Fruit fly (Drosophila melanogaster): ENCODE data around the gene mRpS21.

The mRpS21 gene

DNA sequence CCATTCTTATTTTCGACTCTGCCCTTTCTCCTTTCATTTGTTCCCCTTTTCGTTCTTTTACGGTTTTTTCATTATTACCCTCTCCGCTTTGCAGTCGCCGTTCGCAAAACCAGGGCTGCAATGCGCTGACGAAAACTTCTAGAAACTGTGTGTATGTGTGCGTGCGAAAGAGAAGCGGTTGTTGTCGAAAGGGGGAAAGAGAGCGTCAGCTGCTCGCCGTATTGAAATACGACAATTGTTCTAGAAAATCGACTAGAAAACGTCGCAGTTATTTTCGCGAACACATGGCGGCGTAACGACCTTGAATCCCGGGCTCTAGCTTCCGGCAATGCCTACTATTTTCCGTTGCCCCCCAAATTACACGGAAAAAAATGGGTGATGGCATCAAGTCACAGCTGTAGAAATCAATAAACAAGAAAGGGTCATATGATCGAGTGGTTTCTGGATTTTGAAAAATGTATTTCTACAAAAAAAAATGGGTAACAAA lies 1.1 kb upstream of the mRpS21 start:
- TF ChIP-seq Eip75B (GFP tag; optimal IDR thresholded peaks at IDR 0.05): no peak
- TF ChIP-seq CG15336 (GFP tag; IDR thresholded peaks at IDR 0.05): peak; percentile 63; the same call in 1 of the 2 replicates
- peak; percentile 3 for TF ChIP-seq Sox14 (GFP tag; optimal IDR thresholded peaks at IDR 0.05)
- TF ChIP-seq vri (GFP tag; optimal IDR thresholded peaks at IDR 0.05): no peak
- no peak for TF ChIP-seq cyc (GFP tag; optimal IDR thresholded peaks at IDR 0.05)
- no peak for TF ChIP-seq fd85E (GFP tag; optimal IDR thresholded peaks at IDR 0.05)
- TF ChIP-seq esn (GFP tag; optimal IDR thresholded peaks at IDR 0.05): peak; percentile 1
- TF ChIP-seq CG1621 (tag; optimal IDR thresholded peaks at IDR 0.05): peak; percentile 56

DNA sequence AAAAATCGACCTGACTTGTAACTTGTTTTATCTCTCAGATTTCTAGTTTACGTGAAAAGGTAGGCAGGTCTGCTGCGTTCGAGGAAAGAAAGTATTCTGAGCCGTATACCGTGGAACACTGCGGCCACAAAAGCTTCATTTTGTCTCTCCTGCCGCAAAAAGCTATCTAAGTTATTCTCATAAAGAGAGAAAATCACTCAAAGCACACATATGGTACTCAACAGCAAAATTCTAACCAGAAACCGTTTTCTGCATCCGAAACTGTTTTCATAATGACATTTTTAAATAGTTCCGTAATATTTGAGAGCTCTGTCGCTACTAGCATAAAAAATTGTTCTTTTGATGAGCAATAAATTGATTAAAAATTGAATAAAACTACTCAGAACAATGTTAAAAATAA lies 1.9 kb downstream of the mRpS21 start, which contains the start of the genes CG9813 and CG8870:
Gene CG9813, minus strand, starts transcription at position 101 of the 400 bp plus-strand sequence.
Gene CG8870, plus strand, starts transcription at position 168 of the 400 bp plus-strand sequence.
- TF ChIP-seq CG11294 (GFP tag; IDR thresholded peaks at IDR 0.05) (no peak), dac (GFP tag; optimal IDR thresholded peaks at IDR 0.05) (no peak), spab (GFP tag; optimal IDR thresholded peaks at IDR 0.05) (no peak), Met (GFP tag; optimal IDR thresholded peaks at IDR 0.05) (no peak), topi (GFP tag; optimal IDR thresholded peaks at IDR 0.05) (no peak), CG10631 (GFP tag; optimal IDR thresholded peaks at IDR 0.05) (no peak), Smox (GFP tag; optimal IDR thresholded peaks at IDR 0.05) (no peak), Eip75B (GFP tag; optimal IDR thresholded peaks at IDR 0.05) (no peak), CG4318 (GFP tag; optimal IDR thresholded peaks at IDR 0.05) (no peak), Hr4 (GFP tag; optimal IDR thresholded peaks at IDR 0.05) (no peak), acj6 (GFP tag; optimal IDR thresholded peaks at IDR 0.05) (no peak), CG6276 (GFP tag; optimal IDR thresholded peaks at IDR 0.05) (no peak), CG6792 (GFP tag; optimal IDR thresholded peaks at IDR 0.05) (no peak), CG31627 (GFP tag; optimal IDR thresholded peaks at IDR 0.05) (no peak), CG8632 (GFP tag; optimal IDR thresholded peaks at IDR 0.05) (no peak), Gug (GFP tag; IDR thresholded peaks at IDR 0.05) (no peak), pdm3 (GFP tag; optimal IDR thresholded peaks at IDR 0.05) (no peak), esn (GFP tag; optimal IDR thresholded peaks at IDR 0.05) (no peak), Ets96B (tag; optimal IDR thresholded peaks at IDR 0.05) (no peak), eg (GFP tag; IDR thresholded peaks at IDR 0.05) (no peak)

DNA sequence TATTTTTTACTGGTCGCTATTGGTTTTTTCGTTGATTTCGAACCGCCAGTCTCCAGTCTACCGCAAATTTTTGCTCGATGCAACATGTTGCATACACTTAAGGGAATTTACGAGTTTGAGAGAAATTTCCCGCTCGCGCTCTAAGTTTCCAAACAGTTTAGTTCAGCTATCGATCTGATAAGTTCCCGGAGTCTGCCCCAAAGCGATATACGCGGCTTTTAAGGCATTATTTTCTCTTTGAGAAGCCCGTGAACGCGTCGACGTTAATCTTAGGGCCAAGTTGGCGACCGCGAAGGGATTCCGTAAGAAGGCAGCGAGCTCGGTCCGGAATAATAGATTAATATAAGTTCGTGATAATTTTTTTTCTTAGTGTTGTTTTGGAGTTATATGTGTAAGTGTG lies 6.7 kb downstream of the mRpS21 start:
- TF ChIP-seq CG3032 (tag; optimal IDR thresholded peaks at IDR 0.05): no peak
- TF ChIP-seq net (GFP tag; optimal IDR thresholded peaks at IDR 0.05): no peak
- no peak for TF ChIP-seq Sox102F (GFP tag; optimal IDR thresholded peaks at IDR 0.05)
- no peak for TF ChIP-seq Hr39 (GFP tag; optimal IDR thresholded peaks at IDR 0.05)
- TF ChIP-seq dac (GFP tag; optimal IDR thresholded peaks at IDR 0.05): no peak
- no peak for TF ChIP-seq vri (GFP tag; optimal IDR thresholded peaks at IDR 0.05)
- TF ChIP-seq fkh (GFP tag; optimal IDR thresholded peaks at IDR 0.05): no peak
- TF ChIP-seq pdm3 (GFP tag; optimal IDR thresholded peaks at IDR 0.05): no peak
- no peak for TF ChIP-seq CG11902 (GFP tag; optimal IDR thresholded peaks at IDR 0.05)
- no peak for TF ChIP-seq cyc (GFP tag; optimal IDR thresholded peaks at IDR 0.05)
- no peak for TF ChIP-seq topi (GFP tag; optimal IDR thresholded peaks at IDR 0.05)
- TF ChIP-seq CG32006 (GFP tag; optimal IDR thresholded peaks at IDR 0.05): no peak
- TF ChIP-seq Eip93F (GFP tag; optimal IDR thresholded peaks at IDR 0.05): no peak
- 0 out of 3 replicates have a peak, but pooled peaks have one; percentile 22 for TF ChIP-seq CG6163 (GFP tag; IDR thresholded peaks at IDR 0.05)
- TF ChIP-seq CG15336 (GFP tag; IDR thresholded peaks at IDR 0.05): no peak
- peak; percentile 24 for TF ChIP-seq CG10669 (GFP tag; optimal IDR thresholded peaks at IDR 0.05)
- no peak for TF ChIP-seq Lpt (GFP tag; optimal IDR thresholded peaks at IDR 0.05)
- no peak for TF ChIP-seq OdsH (GFP tag; optimal IDR thresholded peaks at IDR 0.05)
- TF ChIP-seq CG1621 (tag; optimal IDR thresholded peaks at IDR 0.05): no peak
- peak; percentile 24 for TF ChIP-seq Ets96B (tag; optimal IDR thresholded peaks at IDR 0.05)
- TF ChIP-seq acj6 (GFP tag; optimal IDR thresholded peaks at IDR 0.05): no peak
- no peak for TF ChIP-seq achi (GFP tag; optimal IDR thresholded peaks at IDR 0.05)
- TF ChIP-seq Eip75B (GFP tag; optimal IDR thresholded peaks at IDR 0.05): no peak
- TF ChIP-seq CG8632 (GFP tag; optimal IDR thresholded peaks at IDR 0.05): no peak
- TF ChIP-seq dsx (GFP tag; optimal IDR thresholded peaks at IDR 0.05; ENCODE audit: poor library complexity, severe bottlenecking): no peak
- no peak for TF ChIP-seq CG11762 (GFP tag; optimal IDR thresholded peaks at IDR 0.05; ENCODE audit: insufficient read depth)
- TF ChIP-seq CG8319 (GFP tag; optimal IDR thresholded peaks at IDR 0.05): no peak
- TF ChIP-seq CG34406 (GFP tag; optimal IDR thresholded peaks at IDR 0.05): no peak
- TF ChIP-seq CG6276 (GFP tag; optimal IDR thresholded peaks at IDR 0.05): no peak
- no peak for TF ChIP-seq Eip78C (GFP tag)
- no peak for TF ChIP-seq CG8119 (GFP tag; IDR thresholded peaks at IDR 0.05)
- no peak for TF ChIP-seq fd59A (GFP tag; optimal IDR thresholded peaks at IDR 0.05)
- peak; percentile 15 for TF ChIP-seq esn (GFP tag; optimal IDR thresholded peaks at IDR 0.05)
- no peak for TF ChIP-seq Ets21C (GFP tag; optimal IDR thresholded peaks at IDR 0.05)
